Fruit fly (Drosophila melanogaster) whole organism, embryonic: ENCODE results near the gene SamDC.

Experiments
- Atf6 ChIP-seq: fragments of 200-800 bp; sonication (Bioruptor generic); IDR thresholded peaks from 2 replicates; pipeline ENCODE4 v1.3.6; 2022; ENCODE audit warnings: missing biosample characterization, missing genetic modification characterization
- B-H2 ChIP-seq: fragments of 200-800 bp; sonication (Bioruptor generic); optimal IDR thresholded peaks from 2 replicates; lab custom pipeline; 2018; ENCODE audit warnings: missing biosample characterization, mild to moderate bottlenecking, missing genetic modification characterization
- BEAF-32 ChIP-seq: fragments of 200-800 bp; sonication (Bioruptor generic); optimal IDR thresholded peaks from 3 replicates; lab custom pipeline; 2017; ENCODE audit warnings: missing biosample characterization, missing genetic modification characterization, mild to moderate bottlenecking, moderate library complexity, missing genetic modification reagents
- BtbVII ChIP-seq: fragments of 200-800 bp; sonication (Bioruptor generic); optimal IDR thresholded peaks from 3 replicates; lab custom pipeline; 2017; ENCODE audit warnings: missing biosample characterization, mild to moderate bottlenecking, missing genetic modification characterization
- CG10147 ChIP-seq: fragments of 200-800 bp; sonication (Bioruptor generic); optimal IDR thresholded peaks from 2 replicates; lab custom pipeline; 2019; ENCODE audit warnings: missing biosample characterization, mild to moderate bottlenecking, missing genetic modification characterization, moderate library complexity
- CG10209 ChIP-seq: fragments of 200-800 bp; sonication (Bioruptor generic); optimal IDR thresholded peaks from 3 replicates; lab custom pipeline; 2017; ENCODE audit warnings: missing biosample characterization, mild to moderate bottlenecking, missing genetic modification characterization, missing genetic modification reagents
- CG10366 ChIP-seq: fragments of 200-800 bp; sonication (Bioruptor generic); IDR thresholded peaks from 2 replicates; pipeline ENCODE4 v1.3.6; 2022; ENCODE audit warnings: missing biosample characterization, missing genetic modification characterization
- CG11085 ChIP-seq: fragments of 200-800 bp; sonication (Bioruptor generic); IDR thresholded peaks from 2 replicates; pipeline ENCODE4 v1.3.6; 2022; ENCODE audit warnings: missing biosample characterization, missing genetic modification characterization
- CG12071 ChIP-seq: fragments of 200-800 bp; sonication (Bioruptor generic); optimal IDR thresholded peaks from 3 replicates; lab custom pipeline; 2018; ENCODE audit warnings: missing biosample characterization, mild to moderate bottlenecking, missing genetic modification characterization
- CG14050 ChIP-seq: fragments of 200-800 bp; sonication (Bioruptor generic); IDR thresholded peaks from 3 replicates; pipeline ENCODE4 v1.3.6; 2022; ENCODE audit warnings: missing biosample characterization, missing genetic modification characterization
- CG15073 ChIP-seq: fragments of 200-800 bp; sonication (Bioruptor generic); optimal IDR thresholded peaks from 2 replicates; lab custom pipeline; 2016; ENCODE audit warnings: missing biosample characterization, missing genetic modification characterization
- CG15269 ChIP-seq: fragments of 200-800 bp; sonication (Bioruptor generic); optimal IDR thresholded peaks from 2 replicates; lab custom pipeline; 2018; ENCODE audit warnings: missing biosample characterization, mild to moderate bottlenecking, missing genetic modification characterization, moderate library complexity
- CG2875 ChIP-seq: fragments of 200-800 bp; sonication (Bioruptor generic); optimal IDR thresholded peaks from 2 replicates; lab custom pipeline; 2017; ENCODE audit warnings: missing biosample characterization, mild to moderate bottlenecking, missing genetic modification characterization, missing genetic modification reagents
- CG2889 ChIP-seq: fragments of 200-800 bp; sonication (Bioruptor generic); IDR thresholded peaks from 3 replicates; pipeline ENCODE4 v1.3.6; 2022; ENCODE audit warnings: missing biosample characterization, missing genetic modification characterization
- CG31365 ChIP-seq: fragments of 200-800 bp; sonication (Bioruptor generic); optimal IDR thresholded peaks from 2 replicates; lab custom pipeline; 2018; ENCODE audit warnings: missing biosample characterization, mild to moderate bottlenecking, missing genetic modification characterization
- CG6854 ChIP-seq: fragments of 200-800 bp; sonication (Bioruptor generic); optimal IDR thresholded peaks from 3 replicates; lab custom pipeline; 2017; ENCODE audit warnings: missing biosample characterization, mild to moderate bottlenecking, missing genetic modification characterization
- D19B ChIP-seq: fragments of 200-800 bp; sonication (Bioruptor generic); optimal IDR thresholded peaks from 2 replicates; lab custom pipeline; 2017; ENCODE audit warnings: missing biosample characterization, mild to moderate bottlenecking, missing genetic modification characterization
- Dad ChIP-seq: fragments of 200-800 bp; sonication (Bioruptor generic); optimal IDR thresholded peaks from 3 replicates; lab custom pipeline; 2016; ENCODE audit warnings: missing biosample characterization, missing genetic modification characterization
- Dip2 ChIP-seq: fragments of 200-800 bp; sonication (Bioruptor generic); IDR thresholded peaks from 2 replicates; pipeline ENCODE4 v1.3.6; 2022; ENCODE audit warnings: missing biosample characterization, missing genetic modification characterization
- Doc3 ChIP-seq: fragments of 200-800 bp; sonication (Bioruptor generic); IDR thresholded peaks from 3 replicates; pipeline ENCODE4 v1.3.6; 2022; ENCODE audit warnings: missing biosample characterization, missing genetic modification characterization; ENCODE audit not compliant: partially characterized antibody
- Fer2 ChIP-seq: fragments of 200-800 bp; sonication (Bioruptor generic); optimal IDR thresholded peaks from 2 replicates; lab custom pipeline; 2018; ENCODE audit warnings: missing biosample characterization, mild to moderate bottlenecking, missing genetic modification characterization, moderate library complexity
- H15 ChIP-seq: fragments of 200-800 bp; sonication (Bioruptor generic); IDR thresholded peaks from 3 replicates; pipeline ENCODE4 v1.3.6; 2022; ENCODE audit warnings: missing biosample characterization, missing genetic modification characterization
- HLH54F ChIP-seq: fragments of 200-800 bp; sonication (Bioruptor generic); optimal IDR thresholded peaks from 3 replicates; lab custom pipeline; 2016; ENCODE audit warnings: missing biosample characterization, missing genetic modification characterization
- Jarid2 ChIP-seq: fragments of 200-800 bp; sonication (Bioruptor generic); optimal IDR thresholded peaks from 3 replicates; lab custom pipeline; 2017; ENCODE audit warnings: mild to moderate bottlenecking, missing biosample characterization, missing genetic modification reagents, missing genetic modification characterization
- Max ChIP-seq: fragments of 200-800 bp; sonication (Bioruptor generic); optimal IDR thresholded peaks from 2 replicates; lab custom pipeline; 2016; ENCODE audit warnings: missing biosample characterization, mild to moderate bottlenecking, missing genetic modification characterization
- NC2β ChIP-seq: fragments of 200-800 bp; sonication (Bioruptor generic); optimal IDR thresholded peaks from 2 replicates; lab custom pipeline; 2016; ENCODE audit warnings: missing biosample characterization, missing genetic modification characterization
- NfI ChIP-seq: fragments of 200-800 bp; sonication (Bioruptor generic); optimal IDR thresholded peaks from 3 replicates; lab custom pipeline; 2018; ENCODE audit warnings: missing biosample characterization, mild to moderate bottlenecking, missing genetic modification characterization, moderate library complexity
- Pdp1 ChIP-seq, 2 experiments: fragments of 200-800 bp; sonication (Bioruptor generic); optimal IDR thresholded peaks; 3 replicates each; lab custom pipeline; 2016; ENCODE audit warnings: missing biosample characterization in 2 of 2, missing genetic modification characterization in 2 of 2, mild to moderate bottlenecking in 1 of 2, moderate library complexity in 1 of 2
- Ssrp ChIP-seq: fragments of 200-800 bp; sonication (Bioruptor generic); optimal IDR thresholded peaks from 2 replicates; lab custom pipeline; 2018; ENCODE audit warnings: missing biosample characterization, mild to moderate bottlenecking, missing genetic modification characterization, moderate library complexity
- al ChIP-seq: fragments of 200-800 bp; sonication (Bioruptor generic); IDR thresholded peaks from 2 replicates; pipeline ENCODE4 v1.3.6; 2022; ENCODE audit warnings: missing biosample characterization, missing genetic modification characterization
- ase ChIP-seq: fragments of 200-800 bp; sonication (Bioruptor generic); IDR thresholded peaks from 3 replicates; pipeline ENCODE4 v1.3.6; 2022; ENCODE audit warnings: missing biosample characterization, missing genetic modification characterization
- az2 ChIP-seq: fragments of 200-800 bp; sonication (Bioruptor generic); optimal IDR thresholded peaks from 3 replicates; lab custom pipeline; 2016; ENCODE audit warnings: missing biosample characterization, missing genetic modification characterization
- ci ChIP-seq: fragments of 200-800 bp; sonication (Bioruptor generic); IDR thresholded peaks from 3 replicates; pipeline ENCODE4 v1.3.6; 2022; ENCODE audit warnings: missing biosample characterization, missing genetic modification characterization
- croc ChIP-seq: fragments of 200-800 bp; sonication (Bioruptor generic); conservative IDR thresholded peaks from 3 replicates; pipeline ENCODE4 v1.3.6; 2022; ENCODE audit warnings: missing biosample characterization, missing genetic modification characterization
- dati ChIP-seq: fragments of 200-800 bp; sonication (Bioruptor generic); IDR thresholded peaks from 2 replicates; pipeline ENCODE4 v1.3.6; 2022; ENCODE audit warnings: missing biosample characterization, missing genetic modification characterization
- en ChIP-seq: fragments of 200-800 bp; sonication (Bioruptor generic); optimal IDR thresholded peaks from 2 replicates; lab custom pipeline; 2016; ENCODE audit warnings: missing biosample characterization, missing genetic modification characterization
- ftz-f1 ChIP-seq: fragments of 200-800 bp; sonication (Bioruptor generic); optimal IDR thresholded peaks from 2 replicates; lab custom pipeline; 2016; ENCODE audit warnings: missing biosample characterization, missing genetic modification characterization
- knrl ChIP-seq: fragments of 200-800 bp; sonication (Bioruptor generic); IDR thresholded peaks from 3 replicates; pipeline ENCODE4 v1.3.6; 2022; ENCODE audit warnings: missing biosample characterization, missing genetic modification characterization; ENCODE audit not compliant: partially characterized antibody
- lilli ChIP-seq: fragments of 200-800 bp; sonication (Bioruptor generic); optimal IDR thresholded peaks from 3 replicates; lab custom pipeline; 2016; ENCODE audit warnings: missing biosample characterization, missing genetic modification characterization
- nau ChIP-seq: fragments of 200-800 bp; sonication (Bioruptor generic); optimal IDR thresholded peaks from 3 replicates; lab custom pipeline; 2017; ENCODE audit warnings: missing biosample characterization, mild to moderate bottlenecking, missing genetic modification characterization, missing genetic modification reagents
- pb ChIP-seq: fragments of 200-800 bp; sonication (Bioruptor generic); optimal IDR thresholded peaks from 3 replicates; lab custom pipeline; 2016; ENCODE audit warnings: missing biosample characterization, missing genetic modification characterization
- ro ChIP-seq: fragments of 200-800 bp; sonication (Bioruptor generic); IDR thresholded peaks from 2 replicates; pipeline ENCODE4 v1.3.6; 2022; ENCODE audit warnings: missing biosample characterization, missing genetic modification characterization
- sens-2 ChIP-seq: fragments of 200-800 bp; sonication (Bioruptor generic); IDR thresholded peaks from 2 replicates; pipeline ENCODE4 v1.3.6; 2022; ENCODE audit warnings: missing biosample characterization, missing genetic modification characterization
- so ChIP-seq: fragments of 200-800 bp; sonication (Bioruptor generic); IDR thresholded peaks from 3 replicates; pipeline ENCODE4 v1.3.6; 2022; ENCODE audit warnings: missing biosample characterization, missing genetic modification characterization
- ssp ChIP-seq: fragments of 200-800 bp; sonication (Bioruptor generic); IDR thresholded peaks from 2 replicates; pipeline ENCODE4 v1.3.6; 2022; ENCODE audit warnings: missing biosample characterization, missing genetic modification characterization
- tio ChIP-seq: fragments of 200-800 bp; sonication (Bioruptor generic); optimal IDR thresholded peaks from 2 replicates; lab custom pipeline; 2017; ENCODE audit warnings: missing biosample characterization, missing genetic modification characterization, inconsistent platforms
- wdn ChIP-seq: fragments of 200-800 bp; sonication (Bioruptor generic); IDR thresholded peaks from 2 replicates; pipeline ENCODE4 v1.3.6; 2022; ENCODE audit warnings: missing biosample characterization, missing genetic modification characterization
- yki ChIP-seq: fragments of >200 bp; optimal IDR thresholded peaks from 3 replicates; lab custom pipeline; 2018
- zen ChIP-seq: fragments of 200-800 bp; sonication (Bioruptor generic); optimal IDR thresholded peaks from 3 replicates; lab custom pipeline; 2018; ENCODE audit warnings: missing biosample characterization, mild to moderate bottlenecking, missing genetic modification characterization, moderate library complexity
- zfh1 ChIP-seq: fragments of 200-800 bp; sonication (Bioruptor generic); IDR thresholded peaks from 3 replicates; pipeline ENCODE4 v1.3.6; 2022; ENCODE audit warnings: missing biosample characterization, missing genetic modification characterization
- zfh2 ChIP-seq: fragments of 200-800 bp; sonication (Bioruptor generic); optimal IDR thresholded peaks from 2 replicates; lab custom pipeline; 2016; ENCODE audit warnings: missing biosample characterization, missing genetic modification characterization

The SamDC gene

DNA sequence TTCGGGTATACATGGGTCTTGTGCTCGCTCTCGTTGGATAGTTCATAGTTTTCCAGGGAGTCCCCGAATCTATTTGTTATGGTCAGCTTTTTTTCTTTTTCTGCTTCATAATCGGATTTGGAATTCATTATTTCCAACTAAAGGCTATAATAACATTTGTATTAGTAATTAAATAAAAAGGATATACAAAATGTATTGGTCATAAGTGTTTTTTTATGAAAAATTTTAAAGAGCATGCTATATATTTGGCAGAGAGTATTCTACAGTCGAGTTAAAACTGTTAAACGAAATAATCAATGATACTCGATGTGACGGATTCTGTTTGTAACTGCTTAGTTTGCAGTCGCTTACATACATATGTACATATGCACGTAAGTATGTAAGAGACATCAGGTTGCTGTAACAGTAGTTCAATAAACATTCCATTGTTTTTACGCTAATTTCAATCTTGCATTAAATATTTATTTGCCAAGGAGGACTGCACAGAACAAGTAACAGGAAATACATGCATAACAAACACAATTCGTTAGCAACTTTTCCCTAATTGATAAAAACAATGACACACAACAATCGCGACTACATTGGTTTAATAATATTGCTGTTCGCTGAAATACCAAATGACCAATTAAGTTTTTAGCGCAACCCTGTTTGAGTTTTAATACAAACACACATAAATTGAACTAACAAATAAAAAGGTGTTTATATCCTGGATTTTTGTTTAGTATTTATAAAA, 40.0 kb upstream of the SamDC start (continued):
- TF ChIP-seq Doc3 (no peak), D19B (peak; percentile 40), CG2889 (no peak), ro (GFP tag; lab: Robert Waterston, UW) (no peak), Atf6 (GFP tag; lab: Robert Waterston, UW) (no peak), az2 (no peak), pb (GFP tag; lab: Kevin White, UChicago) (no peak), ci (no peak), ftz-f1 (GFP tag; lab: Kevin White, UChicago) (no peak), zfh2 (no peak), CG10366 (GFP tag; lab: Robert Waterston, UW) (no peak), tio (GFP tag; lab: Kevin White, UChicago) (no peak), B-H2 (GFP tag; lab: Kevin White, UChicago) (no peak), so (GFP tag; lab: Robert Waterston, UW) (no peak), ssp (GFP tag; lab: Robert Waterston, UW) (no peak), BtbVII (GFP tag; lab: Kevin White, UChicago) (no peak), CG2875 (no peak), dati (GFP tag; lab: Robert Waterston, UW) (no peak), Dip2 (GFP tag; lab: Robert Waterston, UW) (no peak), NC2β (GFP tag; lab: Kevin White, UChicago) (no peak), CG11085 (no peak), Fer2 (tag; lab: Kevin White, UChicago) (no peak), zfh1 (no peak), Pdp1 (GFP tag; optimal IDR thresholded peaks at IDR 0.05; lab: Kevin White, UChicago) (no peak), CG12071 (GFP tag; lab: Kevin White, UChicago) (no peak), CG6854 (GFP tag; lab: Kevin White, UChicago) (no peak), CG14050 (no peak), HLH54F (GFP tag; lab: Kevin White, UChicago) (no peak), yki (lab: Kevin White, UChicago) (no peak), al (GFP tag; lab: Robert Waterston, UW) (no peak), CG10209 (GFP tag; lab: Kevin White, UChicago) (no peak), knrl (GFP tag; lab: Robert Waterston, UW) (no peak), lilli (GFP tag; lab: Kevin White, UChicago) (no peak), nau (GFP tag; lab: Kevin White, UChicago) (no peak), CG10147 (GFP tag; lab: Kevin White, UChicago) (no peak), NfI (GFP tag; lab: Kevin White, UChicago) (no peak), sens-2 (GFP tag; lab: Robert Waterston, UW) (no peak), zen (tag; lab: Kevin White, UChicago) (no peak), ase (no peak), Dad (GFP tag; lab: Kevin White, UChicago) (no peak), CG15073 (GFP tag; lab: Kevin White, UChicago) (no peak), BEAF-32 (GFP tag; lab: Kevin White, UChicago) (no peak), Max (peak; percentile 37), Ssrp (tag; lab: Kevin White, UChicago) (peak; percentile 17), croc (GFP tag; lab: Robert Waterston, UW) (no peak), Jarid2 (GFP tag; lab: Kevin White, UChicago) (no peak), en (GFP tag; lab: Kevin White, UChicago) (no peak), CG15269 (tag; lab: Kevin White, UChicago) (peak; percentile 47), H15 (no peak), CG31365 (tag; lab: Kevin White, UChicago) (peak; percentile 55), wdn (GFP tag; lab: Robert Waterston, UW) (no peak)
